Fruit fly (Drosophila melanogaster) whole organism, prepupa: Measurements from ENCODE around the gene wls.

ENCODE experiments used
- CG11762 ChIP-seq: fragments of 200-800 bp; sonication (Bioruptor generic); optimal IDR thresholded peaks from 3 replicates; lab custom pipeline; 2016; ENCODE audit warnings: missing biosample characterization, missing genetic modification characterization; ENCODE audit not compliant: insufficient read depth
- CG11902 ChIP-seq: fragments of 200-800 bp; sonication (Bioruptor generic); optimal IDR thresholded peaks from 3 replicates; lab custom pipeline; 2016; ENCODE audit warnings: missing biosample characterization, missing genetic modification characterization
- CG15336 ChIP-seq: fragments of 200-800 bp; sonication (Bioruptor generic); IDR thresholded peaks from 2 replicates; pipeline ENCODE4 v1.3.6; 2022; ENCODE audit warnings: missing biosample characterization, missing genetic modification characterization
- CG16779 ChIP-seq: fragments of 200-800 bp; sonication (Bioruptor generic); optimal IDR thresholded peaks from 3 replicates; lab custom pipeline; 2017; ENCODE audit warnings: missing biosample characterization, mild to moderate bottlenecking, missing genetic modification characterization
- CG3032 ChIP-seq: fragments of 200-800 bp; optimal IDR thresholded peaks from 2 replicates; lab custom pipeline; 2019; ENCODE audit warnings: missing biosample characterization, mild to moderate bottlenecking, missing genetic modification characterization, moderate library complexity
- CG31627 ChIP-seq: fragments of 200-800 bp; sonication (Bioruptor generic); optimal IDR thresholded peaks from 3 replicates; lab custom pipeline; 2016; ENCODE audit warnings: missing biosample characterization, missing genetic modification characterization
- CG32006 ChIP-seq: fragments of 200-800 bp; sonication (Bioruptor generic); optimal IDR thresholded peaks from 3 replicates; lab custom pipeline; 2017; ENCODE audit warnings: missing biosample characterization, mild to moderate bottlenecking, missing genetic modification characterization
- CG34406 ChIP-seq: fragments of 200-800 bp; sonication (Bioruptor generic); optimal IDR thresholded peaks from 3 replicates; lab custom pipeline; 2016; ENCODE audit warnings: missing biosample characterization, missing genetic modification characterization
- CG3919 ChIP-seq: fragments of 200-800 bp; sonication (Bioruptor generic); optimal IDR thresholded peaks from 3 replicates; lab custom pipeline; 2016; ENCODE audit warnings: missing biosample characterization, missing genetic modification characterization
- CG4318 ChIP-seq: fragments of 200-800 bp; sonication (Bioruptor generic); optimal IDR thresholded peaks from 3 replicates; lab custom pipeline; 2017; ENCODE audit warnings: missing biosample characterization, mild to moderate bottlenecking, missing genetic modification characterization
- CG6276 ChIP-seq: fragments of 200-800 bp; sonication (Bioruptor generic); optimal IDR thresholded peaks from 2 replicates; lab custom pipeline; 2017; ENCODE audit warnings: missing biosample characterization, mild to moderate bottlenecking, missing genetic modification characterization
- CG6792 ChIP-seq: fragments of 200-800 bp; sonication (Bioruptor generic); optimal IDR thresholded peaks from 3 replicates; lab custom pipeline; 2016; ENCODE audit warnings: missing biosample characterization, missing genetic modification characterization
- CG6808 ChIP-seq: fragments of 200-800 bp; sonication (Bioruptor generic); optimal IDR thresholded peaks from 3 replicates; lab custom pipeline; 2017; ENCODE audit warnings: missing biosample characterization, missing genetic modification characterization, mild to moderate bottlenecking, moderate library complexity, missing genetic modification reagents
- CG8119 ChIP-seq: fragments of 200-800 bp; sonication (Bioruptor generic); IDR thresholded peaks from 3 replicates; pipeline ENCODE4 v1.3.6; 2022; ENCODE audit warnings: missing biosample characterization, missing genetic modification characterization
- CG8632 ChIP-seq: fragments of 200-800 bp; sonication (Bioruptor generic); optimal IDR thresholded peaks from 3 replicates; lab custom pipeline; 2016; ENCODE audit warnings: missing biosample characterization, missing genetic modification characterization
- CG9139 ChIP-seq: fragments of 200-800 bp; sonication (Bioruptor generic); optimal IDR thresholded peaks from 3 replicates; lab custom pipeline; 2017; ENCODE audit warnings: missing biosample characterization, mild to moderate bottlenecking, missing genetic modification characterization
- Eip75B ChIP-seq: fragments of 200-800 bp; sonication (Bioruptor generic); optimal IDR thresholded peaks from 3 replicates; lab custom pipeline; 2016; ENCODE audit warnings: missing biosample characterization, missing genetic modification characterization
- Eip78C ChIP-seq: fragments of 200-800 bp; sonication (Bioruptor generic); peaks from one replicate; lab custom pipeline; 2016; ENCODE audit warnings: missing biosample characterization, missing genetic modification characterization
- Ets96B ChIP-seq: fragments of 200-800 bp; optimal IDR thresholded peaks from 2 replicates; lab custom pipeline; 2019; ENCODE audit warnings: missing biosample characterization, mild to moderate bottlenecking, missing genetic modification characterization, moderate library complexity
- Hr38 ChIP-seq: sonication (Bioruptor generic); optimal IDR thresholded peaks from 2 replicates; lab custom pipeline; 2016; ENCODE audit warnings: missing biosample characterization, missing genetic modification characterization
- Hr39 ChIP-seq: fragments of 200-800 bp; sonication (Bioruptor generic); optimal IDR thresholded peaks from 2 replicates; lab custom pipeline; 2016; ENCODE audit warnings: missing biosample characterization, missing genetic modification characterization
- Lpt ChIP-seq: fragments of 200-800 bp; sonication (Bioruptor generic); optimal IDR thresholded peaks from 3 replicates; lab custom pipeline; 2016; ENCODE audit warnings: missing biosample characterization, missing genetic modification characterization
- Sox102F ChIP-seq: fragments of 200-800 bp; sonication (Bioruptor generic); optimal IDR thresholded peaks from 2 replicates; lab custom pipeline; 2016; ENCODE audit warnings: missing biosample characterization, mild to moderate bottlenecking, missing genetic modification characterization
- Sox14 ChIP-seq: fragments of 200-800 bp; sonication (Bioruptor generic); optimal IDR thresholded peaks from 3 replicates; lab custom pipeline; 2016; ENCODE audit warnings: missing biosample characterization, missing genetic modification characterization
- Sox15 ChIP-seq: fragments of 200-800 bp; sonication (Bioruptor generic); optimal IDR thresholded peaks from 3 replicates; lab custom pipeline; 2016; ENCODE audit warnings: missing biosample characterization, missing genetic modification characterization
- achi ChIP-seq: fragments of 200-800 bp; sonication (Bioruptor generic); optimal IDR thresholded peaks from 3 replicates; lab custom pipeline; 2016; ENCODE audit warnings: missing biosample characterization, missing genetic modification characterization
- acj6 ChIP-seq: fragments of 200-800 bp; sonication (Bioruptor generic); optimal IDR thresholded peaks from 3 replicates; lab custom pipeline; 2016; ENCODE audit warnings: missing biosample characterization, missing genetic modification characterization
- cyc ChIP-seq: fragments of 200-800 bp; sonication (Bioruptor generic); optimal IDR thresholded peaks from 3 replicates; lab custom pipeline; 2016; ENCODE audit warnings: missing biosample characterization, missing genetic modification characterization
- dac ChIP-seq: fragments of 200-800 bp; sonication (Bioruptor generic); optimal IDR thresholded peaks from 2 replicates; lab custom pipeline; 2017; ENCODE audit warnings: missing biosample characterization, mild to moderate bottlenecking, missing genetic modification characterization
- dsx ChIP-seq: fragments of 200-800 bp; optimal IDR thresholded peaks from 3 replicates; lab custom pipeline; 2019; ENCODE audit warnings: missing biosample characterization, mild to moderate bottlenecking, missing genetic modification characterization, moderate library complexity; ENCODE audit not compliant: poor library complexity, severe bottlenecking
- eg ChIP-seq: fragments of 200-800 bp; sonication (Bioruptor generic); IDR thresholded peaks from 3 replicates; pipeline ENCODE4 v1.3.6; 2022; ENCODE audit warnings: missing biosample characterization, missing genetic modification characterization
- fd85E ChIP-seq: fragments of 200-800 bp; sonication (Bioruptor generic); optimal IDR thresholded peaks from 3 replicates; lab custom pipeline; 2016; ENCODE audit warnings: missing biosample characterization, missing genetic modification characterization
- fkh ChIP-seq: fragments of 200-800 bp; sonication (Bioruptor generic); optimal IDR thresholded peaks from 3 replicates; lab custom pipeline; 2017; ENCODE audit warnings: missing biosample characterization, mild to moderate bottlenecking, missing genetic modification characterization, moderate library complexity
- net ChIP-seq: fragments of 200-800 bp; sonication (Bioruptor generic); optimal IDR thresholded peaks from 3 replicates; lab custom pipeline; 2016; ENCODE audit warnings: missing biosample characterization, missing genetic modification characterization
- pdm3 ChIP-seq: fragments of 200-800 bp; sonication (Bioruptor generic); optimal IDR thresholded peaks from 3 replicates; lab custom pipeline; 2016; ENCODE audit warnings: missing biosample characterization, missing genetic modification characterization
- salr ChIP-seq, 2 experiments: fragments of 200-800 bp; sonication (Bioruptor generic); optimal IDR thresholded peaks; 3 replicates each; lab custom pipeline; 2016 to 2018; ENCODE audit warnings: missing biosample characterization in 2 of 2, missing genetic modification characterization in 2 of 2, mild to moderate bottlenecking in 1 of 2
- ss ChIP-seq, 2 experiments: fragments of 200-800 bp; sonication (Bioruptor generic); optimal IDR thresholded peaks; 2 replicates in 1 of 2; 3 replicates in 1 of 2; lab custom pipeline; 2017 to 2018; ENCODE audit warnings: mild to moderate bottlenecking in 2 of 2, missing biosample characterization in 2 of 2, missing genetic modification characterization in 2 of 2, moderate library complexity in 1 of 2

wls gene

DNA sequence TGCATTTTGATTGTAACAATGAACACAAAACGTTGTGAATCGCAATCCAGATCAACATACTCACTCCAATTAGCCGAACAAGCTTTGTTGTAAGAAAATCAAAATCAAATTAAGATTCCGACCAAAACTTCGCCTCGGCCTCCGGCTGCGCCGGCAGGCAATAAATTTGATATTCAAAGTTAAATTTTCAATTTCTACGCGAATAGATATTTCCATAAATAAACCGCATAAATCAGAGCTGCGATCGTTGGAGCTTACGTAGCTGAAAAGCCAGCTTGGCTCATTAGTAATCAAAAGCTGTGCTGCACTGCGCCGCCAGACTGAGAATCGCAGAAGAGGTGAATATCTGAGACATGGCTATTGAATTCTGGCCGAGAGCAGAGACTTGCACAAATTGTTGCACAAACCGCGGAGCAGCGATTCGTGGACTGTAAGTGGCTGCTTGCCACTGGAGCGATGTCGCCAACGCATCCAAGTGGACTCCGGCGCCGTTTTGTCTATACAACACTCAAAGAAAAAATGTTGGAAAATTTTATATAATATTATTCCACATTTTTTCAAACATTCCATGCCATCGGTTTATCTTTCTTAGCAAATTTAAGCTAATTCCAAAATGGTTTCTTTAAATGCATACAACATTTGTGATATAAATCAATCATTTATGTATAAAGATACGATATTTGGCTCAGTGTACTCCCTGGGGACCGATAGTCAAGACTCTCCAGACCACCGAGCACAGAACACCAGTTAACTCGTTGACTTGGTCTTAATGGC lies 20.8 kb downstream of the wls start (continued):
- TF ChIP-seq net (peak; percentile 60), CG16779 (tag; lab: Kevin White, UChicago) (peak; percentile 51), CG32006 (GFP tag; lab: Kevin White, UChicago) (peak; percentile 82), CG3032 (tag; lab: Kevin White, UChicago) (peak; percentile 81), CG6792 (GFP tag; lab: Kevin White, UChicago) (peak; percentile 19), CG11762 (GFP tag; lab: Kevin White, UChicago) (peak; percentile 41), CG4318 (GFP tag; lab: Kevin White, UChicago) (peak; percentile 60), Sox14 (GFP tag; lab: Kevin White, UChicago) (peak; percentile 56), ss (GFP tag; optimal IDR thresholded peaks at IDR 0.05; lab: Kevin White, UChicago) (peak; percentile 62 to 73)

DNA sequence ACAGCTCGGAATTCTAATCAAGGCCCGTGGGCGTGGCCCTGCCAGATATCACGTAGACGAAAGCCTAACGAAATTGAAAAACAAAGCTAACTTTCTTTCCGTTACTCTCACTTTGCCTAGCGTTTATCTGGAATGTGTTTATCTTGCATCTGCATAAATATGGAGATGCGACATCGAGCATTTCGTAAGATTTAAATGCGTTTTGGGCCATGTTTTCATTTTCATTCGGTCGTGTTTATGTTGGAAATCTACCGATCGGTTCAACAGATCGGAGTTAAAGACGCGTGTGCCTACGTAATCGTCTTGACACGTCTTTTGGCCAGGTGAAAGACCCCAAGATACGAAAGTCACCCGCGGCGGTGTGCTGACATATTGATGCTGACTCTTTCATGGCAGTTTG lies 21.8 kb downstream of the wls start:
- TF ChIP-seq Sox15 (GFP tag; lab: Kevin White, UChicago), result no peak
- no peak for TF ChIP-seq CG11902 (GFP tag; lab: Kevin White, UChicago)
- TF ChIP-seq acj6 (GFP tag; lab: Kevin White, UChicago), result no peak
- TF ChIP-seq CG31627, result no peak
- TF ChIP-seq achi (GFP tag; lab: Kevin White, UChicago), result no peak
- no peak for TF ChIP-seq salr (GFP tag; optimal IDR thresholded peaks at IDR 0.05; lab: Kevin White, UChicago)
- TF ChIP-seq dac (GFP tag; lab: Kevin White, UChicago), result no peak
- no peak for TF ChIP-seq CG34406
- TF ChIP-seq Hr39 (GFP tag; lab: Kevin White, UChicago), result no peak
- TF ChIP-seq CG15336, result no peak
- no peak for TF ChIP-seq Sox14 (GFP tag; lab: Kevin White, UChicago)
- no peak for TF ChIP-seq Hr38
- TF ChIP-seq eg (GFP tag; lab: Robert Waterston, UW), result no peak
- no peak for TF ChIP-seq fd85E (GFP tag; lab: Kevin White, UChicago)
- TF ChIP-seq CG6792 (GFP tag; lab: Kevin White, UChicago), result no peak
- TF ChIP-seq cyc (GFP tag; lab: Kevin White, UChicago), result no peak
- TF ChIP-seq, all 60 proteins: peak for 0

DNA sequence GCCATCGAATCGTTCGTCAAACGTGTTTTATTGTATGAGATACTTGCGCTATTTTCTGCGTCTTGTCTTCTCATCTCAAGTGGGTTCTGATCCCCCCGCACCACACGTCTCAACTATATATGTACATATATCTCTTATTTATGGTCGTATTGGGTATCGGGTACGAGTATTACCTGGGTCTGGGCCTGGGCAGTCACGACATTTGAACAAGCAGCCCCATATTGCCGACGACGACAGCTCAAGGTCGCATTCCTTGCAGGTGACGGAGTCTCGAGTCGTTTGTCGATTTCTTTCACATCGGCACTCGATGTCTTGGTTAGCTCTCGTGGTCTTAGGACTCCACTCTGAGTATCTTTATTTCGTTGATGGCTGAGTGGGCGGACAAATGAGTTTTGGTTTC lies 24.4 kb downstream of the wls start:
- TF ChIP-seq Sox102F (GFP tag; lab: Kevin White, UChicago) (no peak), ss (GFP tag; optimal IDR thresholded peaks at IDR 0.05; lab: Kevin White, UChicago) (peak in 1 of 2 experiments; percentile 32)

DNA sequence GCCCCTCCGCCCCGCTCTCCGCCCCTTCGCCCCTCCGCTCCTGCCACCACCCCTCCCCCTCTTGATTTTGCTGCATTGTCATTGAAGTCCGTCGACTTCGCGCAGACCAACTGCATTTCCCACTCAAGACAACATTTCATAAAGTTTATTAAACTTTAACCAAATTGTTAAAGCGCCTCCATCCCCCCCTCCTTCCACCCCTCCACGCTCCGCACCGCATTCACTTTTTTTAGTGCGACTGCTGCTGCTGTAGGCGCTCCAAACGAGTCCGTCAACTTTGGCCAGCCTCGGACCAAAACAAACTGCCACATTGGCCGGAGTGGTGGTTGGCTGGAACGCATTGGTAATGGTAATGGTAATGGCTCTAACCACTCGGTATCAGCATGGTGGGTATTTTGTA lies 30.6 kb downstream of the wls start:
- TF ChIP-seq CG9139 (GFP tag; lab: Kevin White, UChicago), result no peak
- no peak for TF ChIP-seq Hr38
- no peak for TF ChIP-seq acj6 (GFP tag; lab: Kevin White, UChicago)
- no peak for TF ChIP-seq pdm3 (GFP tag; lab: Kevin White, UChicago)
- TF ChIP-seq Lpt (GFP tag; lab: Kevin White, UChicago), result peak; percentile 54
- no peak for TF ChIP-seq fkh (GFP tag; lab: Kevin White, UChicago)
- no peak for TF ChIP-seq CG11902 (GFP tag; lab: Kevin White, UChicago)
- TF ChIP-seq CG8119 (GFP tag; lab: Robert Waterston, UW), result peak; percentile 25; the same call in 1 of the 3 replicates
- TF ChIP-seq Ets96B (tag; lab: Kevin White, UChicago), result no peak
- peak; percentile 37 for TF ChIP-seq CG6276 (GFP tag; lab: Kevin White, UChicago)
- peak; percentile 57; the same call in 1 of the 3 replicates for TF ChIP-seq eg (GFP tag; lab: Robert Waterston, UW)
- TF ChIP-seq Eip75B (GFP tag; lab: Kevin White, UChicago), result no peak

- 0 out of 2 replicates have a peak, but pooled peaks have one; percentile 7 for TF ChIP-seq CG15336
- peak; percentile 46 for TF ChIP-seq CG8632
- TF ChIP-seq ss (GFP tag; optimal IDR thresholded peaks at IDR 0.05; lab: Kevin White, UChicago), result peak; percentile 66 to 74
- no peak for TF ChIP-seq CG3919 (GFP tag; lab: Kevin White, UChicago)
- TF ChIP-seq dsx (GFP tag; lab: Kevin White, UChicago), result peak; percentile 52
- TF ChIP-seq CG6808 (GFP tag; lab: Kevin White, UChicago), result peak; percentile 68
- TF ChIP-seq Eip78C (GFP tag; lab: Kevin White, UChicago), result peak; percentile 70
- TF ChIP-seq pdm3 (GFP tag; lab: Kevin White, UChicago), result no peak
- TF ChIP-seq CG9139 (GFP tag; lab: Kevin White, UChicago), result peak; percentile 63
Measured at dm6 chr3L:11136349-11136748, 33.1 kb downstream of the wls start.
